Worm (Caenorhabditis elegans) whole organism, L3 larva: ENCODE data around the gene spop-1.

Experiments used
- R02D3.7 ChIP-seq: fragments of 150-350 bp; optimal IDR thresholded peaks from 2 replicates; lab custom pipeline; 2014; ENCODE audit warnings: missing biosample characterization, missing genetic modification characterization
- ZK546.5 ChIP-seq: sonication (generic microtip); optimal IDR thresholded peaks from 2 replicates; lab custom pipeline; 2017; ENCODE audit warnings: missing biosample characterization, missing genetic modification characterization
- aly-2 ChIP-seq: fragments of 150-350 bp; optimal IDR thresholded peaks from 2 replicates; lab custom pipeline; 2014; ENCODE audit warnings: missing biosample characterization, missing genetic modification characterization
- ama-1 ChIP-seq: fragments of 150-350 bp; optimal IDR thresholded peaks from 2 replicates; lab custom pipeline; 2018
- ceh-16 ChIP-seq: sonication (generic microtip); optimal IDR thresholded peaks from 2 replicates; lab custom pipeline; 2017; ENCODE audit warnings: missing biosample characterization, missing genetic modification characterization
- ceh-28 ChIP-seq: fragments of 150-350 bp; optimal IDR thresholded peaks from 2 replicates; lab custom pipeline; 2014; ENCODE audit warnings: missing biosample characterization, missing genetic modification reagents, missing genetic modification characterization
- ceh-82 ChIP-seq: fragments of 150-350 bp; optimal IDR thresholded peaks from 2 replicates; lab custom pipeline; 2014; ENCODE audit warnings: missing biosample characterization, missing genetic modification characterization
- ceh-9 ChIP-seq: sonication (generic microtip); optimal IDR thresholded peaks from 2 replicates; lab custom pipeline; 2018; ENCODE audit warnings: missing biosample characterization, missing genetic modification characterization
- daf-12 ChIP-seq: fragments of 150-350 bp; optimal IDR thresholded peaks from 2 replicates; lab custom pipeline; 2014; ENCODE audit warnings: missing biosample characterization, missing genetic modification reagents, missing genetic modification characterization
- egl-27 ChIP-seq: sonication (generic microtip); optimal IDR thresholded peaks from 4 replicates; lab custom pipeline; 2017; ENCODE audit warnings: missing biosample characterization, missing genetic modification reagents, missing genetic modification characterization
- egl-5 ChIP-seq: fragments of 150-350 bp; optimal IDR thresholded peaks from 2 replicates; lab custom pipeline; 2017; ENCODE audit warnings: missing biosample characterization, missing genetic modification reagents, missing genetic modification characterization, inconsistent platforms
- elt-1 ChIP-seq: fragments of 150-350 bp; optimal IDR thresholded peaks from 2 replicates; lab custom pipeline; 2014; ENCODE audit warnings: missing biosample characterization, missing genetic modification characterization
- elt-2 ChIP-seq: sonication (generic microtip); optimal IDR thresholded peaks from 2 replicates; lab custom pipeline; 2016; ENCODE audit warnings: missing genetic modification reagents, mild to moderate bottlenecking, missing genetic modification characterization, missing compliant biosample characterization
- elt-3 ChIP-seq, 3 experiments: fragments of 150-350 bp in 1 of 3; sonication (generic microtip) in 2 of 3; optimal IDR thresholded peaks; 2 replicates in 2 of 3; 4 replicates in 1 of 3; lab custom pipeline; 2014 to 2017; ENCODE audit warnings: missing biosample characterization in 3 of 3, missing genetic modification characterization in 3 of 3
- eor-1 ChIP-seq, 2 experiments: fragments of 150-350 bp; optimal IDR thresholded peaks; 2 replicates each; lab custom pipeline; 2014 to 2018; ENCODE audit warnings: missing biosample characterization in 2 of 2, missing genetic modification characterization in 2 of 2
- fkh-10 ChIP-seq: sonication (generic microtip); optimal IDR thresholded peaks from 2 replicates; lab custom pipeline; 2017; ENCODE audit warnings: missing biosample characterization, missing genetic modification reagents, missing genetic modification characterization
- fkh-2 ChIP-seq: fragments of 150-350 bp; optimal IDR thresholded peaks from 2 replicates; lab custom pipeline; 2014; ENCODE audit warnings: missing biosample characterization, missing genetic modification reagents, missing genetic modification characterization
- fos-1 ChIP-seq: fragments of 150-350 bp; optimal IDR thresholded peaks from 2 replicates; lab custom pipeline; 2014; ENCODE audit warnings: missing biosample characterization, missing genetic modification characterization
- hmg-11 ChIP-seq: sonication (generic microtip); optimal IDR thresholded peaks from 2 replicates; lab custom pipeline; 2016; ENCODE audit warnings: missing genetic modification characterization, missing compliant biosample characterization
- jun-1 ChIP-seq: fragments of 150-350 bp; optimal IDR thresholded peaks from 2 replicates; lab custom pipeline; 2014; ENCODE audit warnings: missing biosample characterization, missing genetic modification reagents, missing genetic modification characterization
- lin-15B ChIP-seq: fragments of 150-350 bp; optimal IDR thresholded peaks from 2 replicates; lab custom pipeline; 2014; ENCODE audit warnings: missing biosample characterization, missing genetic modification characterization
- lin-39 ChIP-seq: fragments of 150-350 bp; optimal IDR thresholded peaks from 2 replicates; lab custom pipeline; 2018; ENCODE audit warnings: missing biosample characterization, missing genetic modification reagents, missing genetic modification characterization
- lsy-12 ChIP-seq: sonication (generic microtip); optimal IDR thresholded peaks from 2 replicates; lab custom pipeline; 2016; ENCODE audit warnings: mild to moderate bottlenecking, missing genetic modification characterization, missing compliant biosample characterization
- mdl-1 ChIP-seq: fragments of 150-350 bp; optimal IDR thresholded peaks from 2 replicates; lab custom pipeline; 2014; ENCODE audit warnings: missing biosample characterization, missing genetic modification characterization
- mml-1 ChIP-seq: fragments of 150-350 bp; sonication (generic microtip); optimal IDR thresholded peaks from 3 replicates; lab custom pipeline; 2014; ENCODE audit warnings: missing biosample characterization, missing genetic modification characterization
- nfya-1 ChIP-seq: sonication (generic microtip); optimal IDR thresholded peaks from 2 replicates; lab custom pipeline; 2017; ENCODE audit warnings: missing genetic modification characterization, mild to moderate bottlenecking, missing compliant biosample characterization, antibody characterized with exemption, moderate library complexity; ENCODE audit not compliant: insufficient read depth
- nhr-11 ChIP-seq: fragments of 150-350 bp; optimal IDR thresholded peaks from 2 replicates; lab custom pipeline; 2014; ENCODE audit warnings: missing biosample characterization, missing genetic modification characterization
- nhr-12 ChIP-seq: fragments of 150-350 bp; optimal IDR thresholded peaks from 2 replicates; lab custom pipeline; 2014; ENCODE audit warnings: missing biosample characterization, missing genetic modification characterization
- nhr-23 ChIP-seq: fragments of 150-350 bp; optimal IDR thresholded peaks from 2 replicates; lab custom pipeline; 2014; ENCODE audit warnings: missing biosample characterization, missing genetic modification reagents, missing genetic modification characterization
- nhr-237 ChIP-seq: fragments of 150-350 bp; optimal IDR thresholded peaks from 2 replicates; lab custom pipeline; 2014; ENCODE audit warnings: missing biosample characterization, missing genetic modification characterization
- nhr-25 ChIP-seq: sonication (generic microtip); optimal IDR thresholded peaks from 2 replicates; lab custom pipeline; 2017; ENCODE audit warnings: missing biosample characterization, missing genetic modification characterization
- nhr-28 ChIP-seq: fragments of 150-350 bp; optimal IDR thresholded peaks from 2 replicates; lab custom pipeline; 2014; ENCODE audit warnings: missing biosample characterization, missing genetic modification characterization
- nhr-43 ChIP-seq: sonication (generic microtip); optimal IDR thresholded peaks from 2 replicates; lab custom pipeline; 2016; ENCODE audit warnings: mild to moderate bottlenecking, missing genetic modification characterization, missing compliant biosample characterization; ENCODE audit not compliant: poor library complexity, severe bottlenecking
- nhr-67 ChIP-seq: fragments of 150-350 bp; optimal IDR thresholded peaks from 2 replicates; lab custom pipeline; 2014; ENCODE audit warnings: missing biosample characterization, missing genetic modification characterization
- nhr-76 ChIP-seq: fragments of 150-350 bp; sonication (generic microtip); optimal IDR thresholded peaks from 5 replicates; lab custom pipeline; 2014; ENCODE audit warnings: missing biosample characterization, missing genetic modification characterization
- nhr-77 ChIP-seq: fragments of 150-350 bp; optimal IDR thresholded peaks from 2 replicates; lab custom pipeline; 2014; ENCODE audit warnings: missing biosample characterization, missing genetic modification characterization
- pha-4 ChIP-seq: fragments of 150-350 bp; optimal IDR thresholded peaks from 2 replicates; lab custom pipeline; 2014; ENCODE audit warnings: missing biosample characterization, missing genetic modification reagents, missing genetic modification characterization
- pqm-1 ChIP-seq: fragments of 150-350 bp; optimal IDR thresholded peaks from 2 replicates; lab custom pipeline; 2017; ENCODE audit warnings: missing biosample characterization, missing genetic modification characterization, inconsistent platforms
- sea-2 ChIP-seq: fragments of 150-350 bp; sonication (generic microtip); optimal IDR thresholded peaks from 4 replicates; lab custom pipeline; 2014; ENCODE audit warnings: missing biosample characterization, missing genetic modification reagents, missing genetic modification characterization
- skn-1 ChIP-seq: fragments of 150-350 bp; optimal IDR thresholded peaks from 2 replicates; lab custom pipeline; 2014; ENCODE audit warnings: missing biosample characterization, missing genetic modification characterization
- snpc-4 ChIP-seq: fragments of 150-350 bp; optimal IDR thresholded peaks from 2 replicates; lab custom pipeline; 2014; ENCODE audit warnings: missing biosample characterization, missing genetic modification characterization
- tbx-2 ChIP-seq: sonication (generic microtip); optimal IDR thresholded peaks from 2 replicates; lab custom pipeline; 2016; ENCODE audit warnings: mild to moderate bottlenecking, missing genetic modification characterization, missing compliant biosample characterization
- unc-39 ChIP-seq: sonication (generic microtip); optimal IDR thresholded peaks from 4 replicates; lab custom pipeline; 2017; ENCODE audit warnings: missing biosample characterization, missing genetic modification characterization
- unc-62 ChIP-seq: fragments of 150-350 bp; sonication (generic microtip); optimal IDR thresholded peaks from 4 replicates; lab custom pipeline; 2014; ENCODE audit warnings: missing biosample characterization, missing genetic modification reagents, missing genetic modification characterization
- zag-1 ChIP-seq: fragments of 150-350 bp; optimal IDR thresholded peaks from 2 replicates; lab custom pipeline; 2014; ENCODE audit warnings: missing biosample characterization, missing genetic modification characterization
- ztf-11 ChIP-seq: fragments of 150-350 bp; optimal IDR thresholded peaks from 2 replicates; lab custom pipeline; 2014; ENCODE audit warnings: missing biosample characterization, missing genetic modification characterization
- ztf-4 ChIP-seq: fragments of 150-350 bp; optimal IDR thresholded peaks from 2 replicates; lab custom pipeline; 2014; ENCODE audit warnings: missing biosample characterization, missing genetic modification characterization

spop-1 gene

ce11 chrIII:10095377-10095776 is 2.5 kb downstream of the spop-1 start:
- TF ChIP-seq ztf-11 (tag; lab: Kevin White, UChicago) (no peak), ama-1 (lab: Kevin White, UChicago) (peak; percentile 52), jun-1 (tag; lab: Kevin White, UChicago) (no peak), R02D3.7 (no peak), eor-1 (tag; optimal IDR thresholded peaks at IDR 0.05; lab: Kevin White, UChicago) (no peak), nhr-11 (tag; lab: Kevin White, UChicago) (no peak), nhr-67 (tag; lab: Kevin White, UChicago) (no peak), nhr-12 (tag; lab: Kevin White, UChicago) (no peak), skn-1 (no peak), nhr-77 (no peak), fkh-2 (tag; lab: Kevin White, UChicago) (no peak), zag-1 (tag; lab: Kevin White, UChicago) (no peak), nhr-237 (tag; lab: Kevin White, UChicago) (no peak), ceh-82 (tag; lab: Kevin White, UChicago) (no peak), lin-15B (tag; lab: Kevin White, UChicago) (no peak), nfya-1 (peak; percentile 34), mml-1 (tag; lab: Kevin White, UChicago) (no peak), egl-27 (tag; lab: Kevin White, UChicago) (no peak), elt-2 (tag; lab: Kevin White, UChicago) (peak; percentile 33), pha-4 (peak; percentile 47), ceh-16 (tag; lab: Kevin White, UChicago) (no peak)

- TF ChIP-seq skn-1 (no peak), ceh-28 (no peak), daf-12 (tag; lab: Kevin White, UChicago) (no peak), unc-62 (GFP tag; lab: Kevin White, UChicago) (no peak), unc-39 (tag; lab: Kevin White, UChicago) (no peak), ceh-82 (tag; lab: Kevin White, UChicago) (no peak), R02D3.7 (no peak), nhr-11 (tag; lab: Kevin White, UChicago) (no peak), elt-1 (tag; lab: Kevin White, UChicago) (no peak), ama-1 (lab: Kevin White, UChicago) (no peak), elt-2 (tag; lab: Kevin White, UChicago) (no peak), fos-1 (no peak), elt-3 (tag; optimal IDR thresholded peaks at IDR 0.05; lab: Kevin White, UChicago) (no peak), lin-39 (peak; percentile 50), nhr-12 (tag; lab: Kevin White, UChicago) (no peak), ceh-9 (no peak), ztf-11 (tag; lab: Kevin White, UChicago) (no peak), snpc-4 (tag; lab: Kevin White, UChicago) (no peak), egl-5 (tag; lab: Kevin White, UChicago) (peak; percentile 6), ceh-16 (tag; lab: Kevin White, UChicago) (no peak), lin-15B (tag; lab: Kevin White, UChicago) (peak; percentile 51), zag-1 (tag; lab: Kevin White, UChicago) (no peak), egl-27 (tag; lab: Kevin White, UChicago) (no peak), lsy-12 (tag; lab: Kevin White, UChicago) (peak; percentile 52), eor-1 (tag; optimal IDR thresholded peaks at IDR 0.05; lab: Kevin White, UChicago) (no peak), nfya-1 (peak; percentile 93), hmg-11 (tag; lab: Kevin White, UChicago) (no peak), tbx-2 (tag; lab: Kevin White, UChicago) (peak; percentile 11), aly-2 (tag; lab: Kevin White, UChicago) (no peak), mdl-1 (tag; lab: Kevin White, UChicago) (no peak), mml-1 (tag; lab: Kevin White, UChicago) (no peak), nhr-237 (tag; lab: Kevin White, UChicago) (no peak), nhr-77 (no peak), pha-4 (no peak), fkh-10 (no peak), ztf-4 (tag; lab: Kevin White, UChicago) (no peak), nhr-76 (tag; lab: Kevin White, UChicago) (no peak), nhr-28 (no peak), nhr-43 (tag; lab: Kevin White, UChicago) (peak; percentile 63), nhr-25 (tag; lab: Kevin White, UChicago) (peak; percentile 86), pqm-1 (tag; lab: Kevin White, UChicago) (no peak), nhr-23 (peak; percentile 55), fkh-2 (tag; lab: Kevin White, UChicago) (no peak), nhr-67 (tag; lab: Kevin White, UChicago) (no peak), jun-1 (tag; lab: Kevin White, UChicago) (no peak), sea-2 (GFP tag; lab: Kevin White, UChicago) (no peak), ZK546.5 (tag; lab: Kevin White, UChicago) (no peak)
Observed at ce11 chrIII:10094538-10094937, 3.3 kb downstream of the spop-1 start.
